Worm (Caenorhabditis elegans) whole organism, midembryonic: ENCODE results near the gene che-7.

Experiments used
- T22C8.4 ChIP-seq: fragments of 200-800 bp; sonication (Bioruptor generic); IDR thresholded peaks from 2 replicates; pipeline ENCODE4 v1.3.6; 2022; ENCODE audit warnings: missing genetic modification characterization, missing compliant biosample characterization
- cog-1 ChIP-seq: sonication (generic microtip); optimal IDR thresholded peaks from 2 replicates; lab custom pipeline; 2016; ENCODE audit warnings: missing genetic modification characterization, missing compliant biosample characterization
- flt-1 ChIP-seq: fragments of 200-800 bp; sonication (Bioruptor generic); IDR thresholded peaks from 2 replicates; pipeline ENCODE4 v1.3.6; 2022; ENCODE audit warnings: missing genetic modification characterization, missing compliant biosample characterization
- klf-2 ChIP-seq: fragments of 200-800 bp; sonication (Bioruptor generic); conservative IDR thresholded peaks from 2 replicates; pipeline ENCODE4 v1.3.6; 2022; ENCODE audit warnings: missing genetic modification reagents, missing genetic modification characterization, missing compliant biosample characterization
- med-1 ChIP-seq: sonication (generic microtip); optimal IDR thresholded peaks from 2 replicates; lab custom pipeline; 2017; ENCODE audit warnings: missing genetic modification characterization, mild to moderate bottlenecking, missing compliant biosample characterization, antibody characterized with exemption, missing genetic modification reagents; ENCODE audit not compliant: insufficient read depth
- ref-1 ChIP-seq: fragments of 200-800 bp; sonication (Bioruptor generic); conservative IDR thresholded peaks from 2 replicates; pipeline ENCODE4 v1.3.6; 2022; ENCODE audit warnings: missing genetic modification reagents, missing genetic modification characterization, missing compliant biosample characterization
- tab-1 ChIP-seq: fragments of 200-800 bp; sonication (Bioruptor generic); IDR thresholded peaks from 2 replicates; pipeline ENCODE4 v1.3.6; 2022; ENCODE audit warnings: missing genetic modification characterization, missing compliant biosample characterization
- ztf-23 ChIP-seq: fragments of 200-800 bp; sonication (Bioruptor generic); IDR thresholded peaks from 2 replicates; pipeline ENCODE4 v1.3.6; 2022; ENCODE audit warnings: missing genetic modification reagents, missing genetic modification characterization, missing compliant biosample characterization
- ztf-29 ChIP-seq: fragments of 200-800 bp; sonication (Bioruptor generic); IDR thresholded peaks from 2 replicates; pipeline ENCODE4 v1.3.6; 2022; ENCODE audit warnings: missing genetic modification reagents, missing genetic modification characterization, missing compliant biosample characterization

che-7 gene

ce11 chrV:7977701-7978461, 8.9 kb upstream of the che-7 start, which contains the start of gene let-413:
Gene let-413, minus strand, starts transcription at chrV:7977776.
- no peak for TF ChIP-seq tab-1 (GFP tag; lab: Robert Waterston, UW)
- no peak for TF ChIP-seq med-1
- TF ChIP-seq cog-1 (tag; lab: Kevin White, UChicago): no peak
- no peak for TF ChIP-seq ref-1
- no peak for TF ChIP-seq klf-2 (GFP tag; lab: Robert Waterston, UW)
- no peak for TF ChIP-seq ztf-23
- no peak for TF ChIP-seq flt-1
- no peak for TF ChIP-seq T22C8.4 (GFP tag; lab: Robert Waterston, UW)
- no peak for TF ChIP-seq ztf-29 (GFP tag; lab: Robert Waterston, UW)

- TF ChIP-seq T22C8.4 (GFP tag; lab: Robert Waterston, UW) (no peak), med-1 (no peak), tab-1 (GFP tag; lab: Robert Waterston, UW) (no peak), ref-1 (no peak), flt-1 (no peak), ztf-29 (GFP tag; lab: Robert Waterston, UW) (no peak), klf-2 (GFP tag; lab: Robert Waterston, UW) (no peak), ztf-23 (no peak), cog-1 (tag; lab: Kevin White, UChicago) (no peak)
These were observed 2.4 kb upstream of the che-7 start for ce11 chrV:7971376-7971775.

DNA sequence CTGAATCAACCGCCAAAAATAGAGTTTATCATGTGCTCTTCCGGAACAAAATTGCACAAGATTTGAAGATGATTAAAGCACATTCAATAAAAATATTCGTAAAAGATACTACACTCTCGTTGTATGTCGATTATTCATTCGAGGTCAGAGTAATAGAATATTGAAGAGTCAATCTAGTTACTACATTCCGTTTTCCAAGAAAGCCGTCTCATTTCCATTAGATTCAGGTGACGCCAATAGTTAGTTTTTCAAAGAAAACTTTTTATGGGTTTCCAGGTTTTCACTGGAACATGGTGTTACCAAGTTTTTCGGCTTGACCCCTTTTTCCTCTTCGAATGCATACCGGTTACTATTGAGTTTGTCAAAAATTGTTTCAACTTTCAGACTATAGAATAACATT, 1.5 kb upstream of the che-7 start:
- no peak for TF ChIP-seq tab-1 (GFP tag; lab: Robert Waterston, UW)
- no peak for TF ChIP-seq klf-2 (GFP tag; lab: Robert Waterston, UW)

DNA sequence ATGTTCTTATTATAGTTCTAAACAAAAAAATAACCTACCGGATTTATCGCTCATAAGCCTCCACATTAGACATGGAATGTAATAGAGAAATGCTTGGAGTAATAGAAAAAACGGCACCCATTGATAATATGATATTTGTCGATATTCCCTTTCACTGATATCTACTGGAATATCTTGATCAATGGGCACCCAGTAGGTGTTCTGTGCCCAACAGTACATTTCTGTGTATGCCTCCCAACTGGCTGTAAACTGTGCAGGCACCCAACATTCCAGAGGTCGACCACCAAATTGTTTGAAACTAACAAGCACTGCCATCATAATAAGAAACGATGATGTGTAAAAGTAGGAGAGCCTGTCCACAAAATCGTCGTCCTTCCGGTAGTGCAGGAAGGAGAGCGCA, 4.6 kb downstream of the che-7 start:
- TF ChIP-seq klf-2 (GFP tag; lab: Robert Waterston, UW) (no peak), ztf-23 (no peak), T22C8.4 (GFP tag; lab: Robert Waterston, UW) (no peak), ref-1 (no peak), ztf-29 (GFP tag; lab: Robert Waterston, UW) (no peak), med-1 (no peak), cog-1 (tag; lab: Kevin White, UChicago) (no peak), tab-1 (GFP tag; lab: Robert Waterston, UW) (no peak)

ce11 chrV:7958740-7959320, 10.2 kb downstream of the che-7 start, which contains the start of the genes clec-217 and F26D11.2:
Gene clec-217, minus strand, starts transcription at chrV:7958840.
Gene F26D11.2, plus strand, starts transcription at chrV:7959270.
- TF ChIP-seq ztf-29 (GFP tag; lab: Robert Waterston, UW): no peak
- TF ChIP-seq klf-2 (GFP tag; lab: Robert Waterston, UW): no peak
- TF ChIP-seq ref-1: no peak

DNA sequence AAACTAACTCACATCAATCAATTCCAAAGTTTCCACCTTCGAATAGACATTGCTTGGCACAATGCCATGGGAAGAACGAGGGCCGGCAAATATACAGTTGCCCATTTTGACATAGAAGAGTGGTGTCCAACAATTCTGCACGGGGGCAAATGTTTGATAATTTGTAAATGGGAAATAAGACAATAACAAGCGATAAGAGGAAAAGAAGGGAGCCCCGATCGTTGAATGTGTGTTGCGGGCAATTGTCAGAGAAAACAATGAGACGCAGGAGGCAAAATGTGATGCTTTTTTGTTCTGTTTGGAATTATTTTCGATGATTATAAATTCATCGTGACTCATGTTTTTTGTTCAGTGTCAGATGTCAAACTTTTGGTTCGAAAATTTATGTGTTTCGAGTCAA, 12.8 kb downstream of the che-7 start, which contains the start of gene pals-34:
pals-34 (minus strand) TSS at position 280 of the 400 bp plus-strand sequence.
- TF ChIP-seq flt-1 (no peak), T22C8.4 (GFP tag; lab: Robert Waterston, UW) (no peak), med-1 (no peak), klf-2 (GFP tag; lab: Robert Waterston, UW) (no peak), ref-1 (no peak), tab-1 (GFP tag; lab: Robert Waterston, UW) (no peak), ztf-23 (no peak), cog-1 (tag; lab: Kevin White, UChicago) (no peak), ztf-29 (GFP tag; lab: Robert Waterston, UW) (no peak)

- TF ChIP-seq ref-1 (no peak), ztf-23 (no peak), tab-1 (GFP tag; lab: Robert Waterston, UW) (no peak), ztf-29 (GFP tag; lab: Robert Waterston, UW) (no peak)
These were observed 13.8 kb downstream of the che-7 start, which contains the start of gene F26D11.12 for ce11 chrV:7955168-7955567. Gene F26D11.12, minus strand, starts transcription at chrV:7955312.

- TF ChIP-seq ref-1: no peak
- TF ChIP-seq ztf-23: no peak
- TF ChIP-seq flt-1: no peak
- TF ChIP-seq med-1: no peak
- no peak for TF ChIP-seq ztf-29 (GFP tag; lab: Robert Waterston, UW)
- no peak for TF ChIP-seq T22C8.4 (GFP tag; lab: Robert Waterston, UW)
- TF ChIP-seq tab-1 (GFP tag; lab: Robert Waterston, UW): no peak
- no peak for TF ChIP-seq klf-2 (GFP tag; lab: Robert Waterston, UW)
These were observed 14.5 kb downstream of the che-7 start, which contains the start of gene F26D11.13 for ce11 chrV:7954552-7954951. Gene F26D11.13, minus strand, starts transcription at chrV:7954652.

DNA sequence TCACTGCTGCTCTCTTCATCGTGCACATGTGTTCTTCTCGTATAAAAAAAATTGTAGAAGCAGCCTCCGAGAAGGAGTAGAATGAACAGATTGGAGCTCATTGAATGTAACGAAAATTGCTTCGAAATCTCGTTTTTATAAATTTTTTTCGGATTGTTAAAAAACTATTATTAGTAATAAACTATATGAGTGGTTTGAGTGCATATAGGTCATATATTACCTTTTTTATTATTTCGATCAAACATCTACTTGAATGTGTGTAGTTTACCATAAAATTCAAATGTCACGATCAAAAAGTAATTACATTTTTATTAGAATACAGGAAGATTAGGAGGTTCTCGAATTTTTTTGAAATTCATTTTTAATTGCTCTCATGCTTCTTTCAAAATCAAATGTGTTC, 16.2 kb downstream of the che-7 start, which contains the start of gene clec-216:
clec-216 (minus strand) TSS at position 101 of the 400 bp plus-strand sequence.
- TF ChIP-seq klf-2 (GFP tag; lab: Robert Waterston, UW): no peak
- no peak for TF ChIP-seq ref-1
- no peak for TF ChIP-seq flt-1
- no peak for TF ChIP-seq med-1
- no peak for TF ChIP-seq cog-1 (tag; lab: Kevin White, UChicago)
- TF ChIP-seq T22C8.4 (GFP tag; lab: Robert Waterston, UW): no peak
- TF ChIP-seq ztf-29 (GFP tag; lab: Robert Waterston, UW): no peak
- TF ChIP-seq tab-1 (GFP tag; lab: Robert Waterston, UW): no peak
- TF ChIP-seq ztf-23: no peak

DNA sequence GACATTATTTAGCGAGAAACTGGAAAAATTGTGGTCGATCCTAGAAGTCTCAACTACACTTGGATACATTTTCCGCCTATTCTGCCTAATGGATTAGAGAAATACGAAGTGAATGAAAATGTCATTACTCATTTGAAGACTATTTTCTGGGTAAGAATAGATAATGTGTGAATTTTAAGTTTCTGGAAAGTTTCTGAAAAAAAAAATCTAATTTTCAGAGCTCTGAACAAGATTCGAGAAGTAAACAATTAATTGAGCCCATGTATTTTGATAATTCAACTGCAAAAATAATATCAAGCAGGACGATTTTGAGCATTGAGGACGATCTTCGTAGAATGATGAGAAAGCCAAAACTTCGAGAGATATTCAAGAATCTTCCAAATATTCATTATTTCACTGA, 22.8 kb downstream of the che-7 start:
- no peak for TF ChIP-seq klf-2 (GFP tag; lab: Robert Waterston, UW)
- TF ChIP-seq T22C8.4 (GFP tag; lab: Robert Waterston, UW): no peak
- TF ChIP-seq med-1: no peak
- TF ChIP-seq ztf-23: no peak
- no peak for TF ChIP-seq ref-1
- TF ChIP-seq ztf-29 (GFP tag; lab: Robert Waterston, UW): no peak
- TF ChIP-seq flt-1: no peak
- TF ChIP-seq cog-1 (tag; lab: Kevin White, UChicago): no peak
- no peak for TF ChIP-seq tab-1 (GFP tag; lab: Robert Waterston, UW)
